Worm (Caenorhabditis elegans) whole organism, mixed stage, embryonic: Measurements from ENCODE around the gene Y47D7A.3.

Source experiments
- blmp-1 ChIP-seq: fragments of 150-350 bp; optimal IDR thresholded peaks from 2 replicates; lab custom pipeline; 2014; ENCODE audit warnings: missing biosample characterization, missing genetic modification characterization
- elt-3 ChIP-seq: fragments of 150-350 bp; optimal IDR thresholded peaks from 2 replicates; lab custom pipeline; 2014; ENCODE audit warnings: missing biosample characterization, missing genetic modification characterization
- lsy-2 ChIP-seq: fragments of 150-350 bp; optimal IDR thresholded peaks from 2 replicates; lab custom pipeline; 2014; ENCODE audit warnings: missing biosample characterization, missing genetic modification characterization
- mep-1 ChIP-seq: fragments of 150-350 bp; optimal IDR thresholded peaks from 2 replicates; lab custom pipeline; 2017; ENCODE audit warnings: missing biosample characterization, missing genetic modification reagents, missing genetic modification characterization, inconsistent platforms
- nhr-28 ChIP-seq: fragments of 150-350 bp; optimal IDR thresholded peaks from 2 replicates; lab custom pipeline; 2014; ENCODE audit warnings: missing biosample characterization, missing genetic modification characterization
- nhr-76 ChIP-seq: sonication (generic microtip); optimal IDR thresholded peaks from 2 replicates; lab custom pipeline; 2017; ENCODE audit warnings: missing biosample characterization, missing genetic modification characterization
- pha-4 ChIP-seq: fragments of 150-350 bp; optimal IDR thresholded peaks from 2 replicates; lab custom pipeline; 2018; ENCODE audit warnings: missing biosample characterization, missing genetic modification reagents, missing genetic modification characterization

- no peak for TF ChIP-seq nhr-76 (tag; lab: Kevin White, UChicago)
- no peak for TF ChIP-seq pha-4 (tag; lab: Kevin White, UChicago)
- TF ChIP-seq mep-1 (tag; lab: Kevin White, UChicago), result peak; percentile 29
- no peak for TF ChIP-seq nhr-28 (tag; lab: Kevin White, UChicago)
- TF ChIP-seq elt-3 (tag; lab: Kevin White, UChicago), result no peak
- no peak for TF ChIP-seq lsy-2
- no peak for TF ChIP-seq blmp-1 (tag; lab: Kevin White, UChicago)
These were observed 39.9 kb downstream of the Y47D7A.3 start, which contains the start of gene rft-2 for ce11 chrV:4450523-4451089.
